Worm (Caenorhabditis elegans) whole organism, late embryonic: ENCODE measurements around the gene srh-72.
"Not testable (repeated sequence)": the region's sequence is repeated elsewhere in the genome, so short reads cannot be mapped to it uniquely, and the experiment has no call there.

Source experiments
- C38D4.7 ChIP-seq: fragments of 200-800 bp; sonication (Bioruptor generic); optimal IDR thresholded peaks from 2 replicates; lab custom pipeline; 2018; ENCODE audit warnings: mild to moderate bottlenecking, missing genetic modification characterization, moderate library complexity, missing compliant biosample characterization
- K02D7.2 ChIP-seq: sonication (generic microtip); optimal IDR thresholded peaks from 2 replicates; lab custom pipeline; 2017; ENCODE audit warnings: mild to moderate bottlenecking, missing genetic modification characterization, missing compliant biosample characterization
- K09A11.1 ChIP-seq: sonication (generic microtip); optimal IDR thresholded peaks from 2 replicates; lab custom pipeline; 2017; ENCODE audit warnings: antibody characterized with exemption, mild to moderate bottlenecking, missing genetic modification characterization, missing compliant biosample characterization; ENCODE audit not compliant: insufficient read depth
- T23F11.4 ChIP-seq: fragments of 200-800 bp; sonication (Bioruptor generic); optimal IDR thresholded peaks from 2 replicates; lab custom pipeline; 2018; ENCODE audit warnings: mild to moderate bottlenecking, missing genetic modification characterization, missing compliant biosample characterization
- Y22D7AL.16 ChIP-seq: sonication (generic microtip); optimal IDR thresholded peaks from 2 replicates; lab custom pipeline; 2016; ENCODE audit warnings: missing genetic modification characterization, missing compliant biosample characterization
- ahr-1 ChIP-seq: sonication (generic microtip); optimal IDR thresholded peaks from 2 replicates; lab custom pipeline; 2016; ENCODE audit warnings: missing genetic modification characterization, missing compliant biosample characterization
- ceh-18 ChIP-seq: sonication (generic microtip); optimal IDR thresholded peaks from 2 replicates; lab custom pipeline; 2016; ENCODE audit warnings: missing genetic modification characterization, missing compliant biosample characterization
- ceh-34 ChIP-seq: sonication (generic microtip); optimal IDR thresholded peaks from 2 replicates; lab custom pipeline; 2016; ENCODE audit warnings: mild to moderate bottlenecking, missing genetic modification characterization, missing compliant biosample characterization
- ceh-45 ChIP-seq: fragments of 200-800 bp; sonication (Bioruptor generic); IDR thresholded peaks from 2 replicates; pipeline ENCODE4 v1.3.6; 2022; ENCODE audit warnings: missing genetic modification reagents, missing genetic modification characterization, missing compliant biosample characterization
- ceh-6 ChIP-seq: fragments of 200-800 bp; sonication (Bioruptor generic); optimal IDR thresholded peaks from 2 replicates; lab custom pipeline; 2018; ENCODE audit warnings: mild to moderate bottlenecking, missing genetic modification characterization, missing compliant biosample characterization
- ceh-9 ChIP-seq: sonication (generic microtip); optimal IDR thresholded peaks from 2 replicates; lab custom pipeline; 2016; ENCODE audit warnings: mild to moderate bottlenecking, missing genetic modification characterization, inconsistent platforms, missing compliant biosample characterization
- elt-2 ChIP-seq: sonication (generic microtip); optimal IDR thresholded peaks from 2 replicates; lab custom pipeline; 2016; ENCODE audit warnings: missing genetic modification reagents, missing genetic modification characterization, missing compliant biosample characterization
- elt-4 ChIP-seq: sonication (generic microtip); optimal IDR thresholded peaks from 2 replicates; lab custom pipeline; 2016; ENCODE audit warnings: missing genetic modification characterization, missing compliant biosample characterization
- eyg-1 ChIP-seq: sonication (generic microtip); optimal IDR thresholded peaks from 2 replicates; lab custom pipeline; 2016; ENCODE audit warnings: missing genotype, missing genetic modification characterization, missing compliant biosample characterization
- fax-1 ChIP-seq: sonication (generic microtip); optimal IDR thresholded peaks from 2 replicates; lab custom pipeline; 2016; ENCODE audit warnings: missing genotype, missing genetic modification characterization, missing compliant biosample characterization
- fkh-10 ChIP-seq: fragments of 150-350 bp; optimal IDR thresholded peaks from 2 replicates; lab custom pipeline; 2014; ENCODE audit warnings: missing biosample characterization, missing genetic modification reagents, missing genetic modification characterization
- gmeb-2 ChIP-seq: sonication (generic microtip); optimal IDR thresholded peaks from 2 replicates; lab custom pipeline; 2016; ENCODE audit warnings: missing genetic modification characterization, inconsistent platforms, missing compliant biosample characterization
- hlh-15 ChIP-seq: sonication (generic microtip); optimal IDR thresholded peaks from 2 replicates; lab custom pipeline; 2016; ENCODE audit warnings: missing genetic modification characterization, missing compliant biosample characterization
- hlh-8 ChIP-seq: sonication (generic microtip); optimal IDR thresholded peaks from 2 replicates; lab custom pipeline; 2016; ENCODE audit warnings: missing genotype, missing genetic modification characterization, missing compliant biosample characterization
- lim-6 ChIP-seq: sonication (generic microtip); optimal IDR thresholded peaks from 2 replicates; lab custom pipeline; 2016; ENCODE audit warnings: missing genetic modification characterization, missing compliant biosample characterization
- lin-11 ChIP-seq: fragments of 200-800 bp; sonication (Bioruptor generic); optimal IDR thresholded peaks from 2 replicates; lab custom pipeline; 2018; ENCODE audit warnings: mild to moderate bottlenecking, missing genetic modification characterization, missing compliant biosample characterization
- madf-2 ChIP-seq: sonication (generic microtip); optimal IDR thresholded peaks from 2 replicates; lab custom pipeline; 2017; ENCODE audit warnings: missing genetic modification characterization, missing compliant biosample characterization
- mec-3 ChIP-seq: sonication (generic microtip); optimal IDR thresholded peaks from 2 replicates; lab custom pipeline; 2016; ENCODE audit warnings: borderline replicate concordance, missing genetic modification characterization, missing compliant biosample characterization
- nhr-11 ChIP-seq: fragments of 150-350 bp; optimal IDR thresholded peaks from 2 replicates; lab custom pipeline; 2014; ENCODE audit warnings: missing biosample characterization, missing genetic modification characterization
- nhr-232 ChIP-seq: sonication (generic microtip); optimal IDR thresholded peaks from 2 replicates; lab custom pipeline; 2016; ENCODE audit warnings: missing genetic modification characterization, missing compliant biosample characterization
- pat-9 ChIP-seq: fragments of 200-800 bp; sonication (Bioruptor generic); optimal IDR thresholded peaks from 2 replicates; lab custom pipeline; 2018; ENCODE audit warnings: mild to moderate bottlenecking, missing genetic modification characterization, moderate library complexity, missing compliant biosample characterization
- sdc-2 ChIP-seq: sonication (generic microtip); optimal IDR thresholded peaks from 2 replicates; lab custom pipeline; 2016; ENCODE audit warnings: missing genotype, missing genetic modification characterization, missing compliant biosample characterization
- sox-4 ChIP-seq: sonication (generic microtip); optimal IDR thresholded peaks from 2 replicates; lab custom pipeline; 2017; ENCODE audit warnings: mild to moderate bottlenecking, missing genetic modification characterization, inconsistent platforms, missing compliant biosample characterization
- ttx-3 ChIP-seq: sonication (generic microtip); optimal IDR thresholded peaks from 2 replicates; lab custom pipeline; 2016; ENCODE audit warnings: missing genetic modification reagents, missing genetic modification characterization, missing compliant biosample characterization
- unc-3 ChIP-seq, 2 experiments: fragments of 200-800 bp in 1 of 2; sonication (Bioruptor generic) in 1 of 2; sonication (generic microtip) in 1 of 2; conservative IDR thresholded peaks in 1 of 2; optimal IDR thresholded peaks in 1 of 2; 2 replicates each; pipeline versions ENCODE4 v1.3.6 to Lab custom; 2016 to 2022; ENCODE audit warnings: missing compliant biosample characterization in 2 of 2, missing genetic modification characterization in 2 of 2, missing genetic modification reagents in 1 of 2
- unc-42 ChIP-seq: sonication (generic microtip); optimal IDR thresholded peaks from 2 replicates; lab custom pipeline; 2016; ENCODE audit warnings: missing genotype, missing genetic modification characterization, missing compliant biosample characterization
- unc-55 ChIP-seq: sonication (generic microtip); optimal IDR thresholded peaks from 2 replicates; lab custom pipeline; 2017; ENCODE audit warnings: missing biosample characterization, missing genetic modification reagents, missing genetic modification characterization
- unc-86 ChIP-seq: sonication (generic microtip); optimal IDR thresholded peaks from 2 replicates; lab custom pipeline; 2016; ENCODE audit warnings: missing genetic modification characterization, missing compliant biosample characterization
- ztf-16 ChIP-seq: sonication (generic microtip); optimal IDR thresholded peaks from 2 replicates; lab custom pipeline; 2017; ENCODE audit warnings: missing genetic modification characterization, missing compliant biosample characterization

srh-72 gene

DNA sequence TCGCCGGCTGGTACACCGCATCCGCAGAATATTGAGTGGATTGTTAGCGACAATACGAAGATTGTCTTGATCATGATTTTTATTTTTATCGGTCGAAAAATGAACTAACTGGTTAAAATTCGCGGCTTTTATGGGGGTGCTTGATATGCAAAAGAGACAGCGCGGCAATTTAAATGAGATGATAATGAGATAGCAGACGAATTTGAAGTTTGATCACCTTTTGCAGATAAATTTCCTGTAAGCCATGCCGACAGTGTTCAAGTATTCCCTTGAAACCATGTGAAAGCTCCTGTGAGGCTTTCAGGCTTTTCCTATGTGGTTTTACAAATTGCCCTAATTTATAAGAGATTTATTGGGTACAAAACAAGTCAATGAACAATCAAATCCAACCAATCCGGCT is 5.8 kb upstream of the srh-72 start, which contains the start of gene ZC204.17:
TSS of gene ZC204.17 (minus strand) at position 101 of the 400 bp plus-strand sequence.
- TF ChIP-seq K02D7.2 (no peak), ttx-3 (no peak), elt-2 (tag; lab: Kevin White, UChicago) (no peak), ceh-18 (tag; lab: Kevin White, UChicago) (no peak), C38D4.7 (GFP tag; lab: Kevin White, UChicago) (no peak), fkh-10 (no peak), unc-86 (tag; lab: Kevin White, UChicago) (no peak), mec-3 (no peak), T23F11.4 (GFP tag; lab: Kevin White, UChicago) (no peak), unc-42 (tag; lab: Kevin White, UChicago) (no peak), hlh-15 (no peak), elt-4 (tag; lab: Kevin White, UChicago) (no peak), ztf-16 (no peak), ceh-45 (GFP tag; lab: Robert Waterston, UW) (no peak), gmeb-2 (no peak), sox-4 (no peak)
- TF ChIP-seq, all 69 proteins: peak for 0

DNA sequence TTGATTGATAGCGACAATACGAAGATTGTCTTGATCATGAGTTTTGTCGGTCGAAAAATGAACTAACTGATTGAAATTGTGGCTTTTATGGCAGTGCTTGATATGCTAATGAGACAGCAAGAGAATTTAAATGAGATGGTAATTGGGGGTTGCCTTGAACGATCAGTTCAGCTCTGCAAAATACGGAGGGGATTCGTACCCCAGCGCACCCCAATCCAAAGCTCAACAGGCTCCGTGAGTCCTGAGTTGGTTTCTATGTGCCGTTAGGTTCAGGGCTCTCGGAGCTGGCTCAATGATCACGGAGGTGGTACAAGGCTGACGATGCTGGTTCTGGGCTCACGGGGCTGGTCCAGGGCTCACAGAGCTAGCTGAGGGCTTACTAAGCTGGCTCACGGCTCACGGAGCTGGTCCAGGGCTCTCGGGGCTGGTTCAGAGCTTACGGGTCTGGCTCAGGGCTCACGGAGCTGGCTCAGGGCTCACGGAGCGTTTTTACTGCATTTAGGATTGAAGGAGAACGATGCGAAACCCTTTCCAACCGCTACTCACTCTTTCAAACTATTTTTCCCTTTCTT is 4.5 kb upstream of the srh-72 start, which contains the start of gene ZC204.6:
TSS of gene ZC204.6 (minus strand) at position 51 of the 572 bp plus-strand sequence.
- TF ChIP-seq unc-55 (GFP tag; lab: Kevin White, UChicago) (no peak), nhr-232 (tag; lab: Kevin White, UChicago) (no peak), ceh-9 (tag; lab: Kevin White, UChicago) (no peak)

DNA sequence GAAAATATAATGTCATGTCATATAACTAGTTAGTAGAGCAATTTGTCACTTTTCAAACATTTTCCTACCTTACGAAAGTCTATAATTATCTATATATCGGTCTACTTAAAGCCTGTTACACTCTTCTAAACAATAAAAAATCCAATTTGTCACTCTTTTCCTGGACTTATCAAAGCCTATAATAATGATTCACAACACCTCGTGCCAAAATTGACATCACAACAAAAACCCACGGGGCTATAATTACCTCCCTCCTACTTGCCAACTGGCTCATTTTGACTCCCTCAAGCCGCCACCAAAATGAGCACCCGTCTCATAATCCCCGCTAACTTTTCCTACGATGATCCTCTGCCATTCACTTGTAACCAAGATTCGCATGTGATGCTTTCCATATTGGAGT is 4.0 kb downstream of the srh-72 start, which contains the start of gene srg-20:
TSS of gene srg-20 (plus strand) at position 301 of the 400 bp plus-strand sequence.
- not testable (repeated sequence) for TF ChIP-seq K09A11.1; Y22D7AL.16 (tag; lab: Kevin White, UChicago); ahr-1

DNA sequence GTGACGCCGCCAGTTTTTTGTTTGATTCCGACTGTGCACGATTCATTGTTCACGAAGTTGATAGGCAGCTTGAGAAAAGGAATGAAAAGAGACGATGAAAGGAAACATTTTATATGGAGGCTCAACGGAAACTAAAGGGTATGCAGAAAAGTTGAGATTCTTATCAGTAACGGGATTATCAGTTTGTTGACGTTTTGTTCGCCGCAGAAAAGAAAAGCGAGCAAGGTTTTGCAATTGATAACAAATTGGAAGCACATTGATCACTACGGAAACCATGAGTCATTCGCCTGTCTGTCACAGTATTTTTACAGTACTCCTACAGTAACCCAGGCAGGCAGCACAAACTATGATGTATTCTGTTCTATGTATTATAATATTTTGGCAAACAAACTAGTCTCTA is 4.4 kb downstream of the srh-72 start:
- TF ChIP-seq madf-2 (no peak), T23F11.4 (GFP tag; lab: Kevin White, UChicago) (no peak), unc-86 (tag; lab: Kevin White, UChicago) (no peak), hlh-15 (no peak), nhr-11 (tag; lab: Kevin White, UChicago) (no peak), Y22D7AL.16 (tag; lab: Kevin White, UChicago) (no peak), sdc-2 (no peak), gmeb-2 (no peak), sox-4 (no peak), pat-9 (tag; lab: Kevin White, UChicago) (no peak), lim-6 (tag; lab: Kevin White, UChicago) (no peak), unc-3 (GFP tag; conservative IDR thresholded peaks at IDR 0.05; lab: Robert Waterston, UW) (no peak), unc-3 (tag; optimal IDR thresholded peaks at IDR 0.05; lab: Kevin White, UChicago) (no peak), fax-1 (tag; lab: Kevin White, UChicago) (no peak)

DNA sequence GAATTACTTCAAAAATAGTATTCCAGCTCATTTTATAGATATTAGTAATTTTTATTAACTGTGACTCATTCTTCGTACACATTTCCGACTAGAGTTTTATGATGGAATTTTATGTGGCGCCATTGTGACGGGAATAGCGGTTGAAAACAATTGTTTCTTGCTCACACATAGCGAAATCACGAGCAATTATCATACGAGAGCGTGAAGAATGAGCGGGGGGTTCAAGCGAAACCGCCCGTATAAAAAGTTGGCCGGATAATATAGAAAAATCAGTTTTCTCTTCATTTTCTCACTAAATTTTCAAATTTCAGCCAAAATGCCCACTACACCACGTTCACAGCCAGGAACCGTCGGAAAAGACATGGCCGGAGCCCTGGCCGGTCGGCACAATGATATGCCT is 6.9 kb downstream of the srh-72 start, which contains the start of gene C08E3.1:
TSS of gene C08E3.1 (plus strand) at position 301 of the 400 bp plus-strand sequence.
- TF ChIP-seq ceh-45 (GFP tag; lab: Robert Waterston, UW); ceh-34 (tag; lab: Kevin White, UChicago); hlh-8: not testable (repeated sequence)
- TF ChIP-seq, all 69 proteins: peak for 0; not testable (repeated sequence) for 69

DNA sequence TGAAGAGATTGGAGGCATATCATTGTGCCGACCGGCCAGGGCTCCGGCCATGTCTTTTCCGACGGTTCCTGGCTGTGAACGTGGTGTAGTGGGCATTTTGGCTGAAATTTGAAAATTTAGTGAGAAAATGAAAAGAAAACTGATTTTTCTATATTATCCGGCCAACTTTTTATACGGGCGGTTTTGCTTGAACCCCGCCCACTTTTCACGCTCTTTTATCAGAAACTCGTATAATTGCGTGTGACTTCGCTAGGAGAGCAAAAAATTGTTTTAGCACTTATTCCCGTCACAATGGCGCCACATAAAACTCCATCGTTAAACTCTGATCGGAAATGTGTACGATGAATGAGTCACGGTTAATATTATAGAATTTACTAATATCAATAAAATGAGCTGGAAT is 8.2 kb downstream of the srh-72 start, which contains the start of gene C08E3.13:
TSS of gene C08E3.13 (minus strand) at position 101 of the 400 bp plus-strand sequence.
- not testable (repeated sequence) for TF ChIP-seq eyg-1; ceh-6; lin-11 (tag; lab: Kevin White, UChicago)
- TF ChIP-seq, all 69 proteins: peak for 0; not testable (repeated sequence) for 69
